Fruit fly (Drosophila melanogaster) whole organism, prepupa: Measurements from ENCODE around the gene CG12507.

Experiments used
- CG10631 ChIP-seq: fragments of 200-800 bp; sonication (Bioruptor generic); optimal IDR thresholded peaks from 2 replicates; lab custom pipeline; 2016; ENCODE audit warnings: missing biosample characterization, missing genetic modification characterization
- CG11902 ChIP-seq: fragments of 200-800 bp; sonication (Bioruptor generic); optimal IDR thresholded peaks from 3 replicates; lab custom pipeline; 2016; ENCODE audit warnings: missing biosample characterization, missing genetic modification characterization
- CG15336 ChIP-seq: fragments of 200-800 bp; sonication (Bioruptor generic); IDR thresholded peaks from 2 replicates; pipeline ENCODE4 v1.3.6; 2022; ENCODE audit warnings: missing biosample characterization, missing genetic modification characterization
- CG3032 ChIP-seq: fragments of 200-800 bp; optimal IDR thresholded peaks from 2 replicates; lab custom pipeline; 2019; ENCODE audit warnings: missing biosample characterization, mild to moderate bottlenecking, missing genetic modification characterization, moderate library complexity
- CG6792 ChIP-seq: fragments of 200-800 bp; sonication (Bioruptor generic); optimal IDR thresholded peaks from 3 replicates; lab custom pipeline; 2016; ENCODE audit warnings: missing biosample characterization, missing genetic modification characterization
- CG6808 ChIP-seq: fragments of 200-800 bp; sonication (Bioruptor generic); optimal IDR thresholded peaks from 3 replicates; lab custom pipeline; 2017; ENCODE audit warnings: missing biosample characterization, missing genetic modification characterization, mild to moderate bottlenecking, moderate library complexity, missing genetic modification reagents
- CG8319 ChIP-seq: fragments of 200-800 bp; sonication (Bioruptor generic); optimal IDR thresholded peaks from 3 replicates; lab custom pipeline; 2016; ENCODE audit warnings: missing biosample characterization, missing genetic modification characterization
- CG8632 ChIP-seq: fragments of 200-800 bp; sonication (Bioruptor generic); optimal IDR thresholded peaks from 3 replicates; lab custom pipeline; 2016; ENCODE audit warnings: missing biosample characterization, missing genetic modification characterization
- Lpt ChIP-seq: fragments of 200-800 bp; sonication (Bioruptor generic); optimal IDR thresholded peaks from 3 replicates; lab custom pipeline; 2016; ENCODE audit warnings: missing biosample characterization, missing genetic modification characterization
- Sox102F ChIP-seq: fragments of 200-800 bp; sonication (Bioruptor generic); optimal IDR thresholded peaks from 2 replicates; lab custom pipeline; 2016; ENCODE audit warnings: missing biosample characterization, mild to moderate bottlenecking, missing genetic modification characterization
- Sox14 ChIP-seq: fragments of 200-800 bp; sonication (Bioruptor generic); optimal IDR thresholded peaks from 3 replicates; lab custom pipeline; 2016; ENCODE audit warnings: missing biosample characterization, missing genetic modification characterization
- fd85E ChIP-seq: fragments of 200-800 bp; sonication (Bioruptor generic); optimal IDR thresholded peaks from 3 replicates; lab custom pipeline; 2016; ENCODE audit warnings: missing biosample characterization, missing genetic modification characterization
- fkh ChIP-seq: fragments of 200-800 bp; sonication (Bioruptor generic); optimal IDR thresholded peaks from 3 replicates; lab custom pipeline; 2017; ENCODE audit warnings: missing biosample characterization, mild to moderate bottlenecking, missing genetic modification characterization, moderate library complexity

DNA sequence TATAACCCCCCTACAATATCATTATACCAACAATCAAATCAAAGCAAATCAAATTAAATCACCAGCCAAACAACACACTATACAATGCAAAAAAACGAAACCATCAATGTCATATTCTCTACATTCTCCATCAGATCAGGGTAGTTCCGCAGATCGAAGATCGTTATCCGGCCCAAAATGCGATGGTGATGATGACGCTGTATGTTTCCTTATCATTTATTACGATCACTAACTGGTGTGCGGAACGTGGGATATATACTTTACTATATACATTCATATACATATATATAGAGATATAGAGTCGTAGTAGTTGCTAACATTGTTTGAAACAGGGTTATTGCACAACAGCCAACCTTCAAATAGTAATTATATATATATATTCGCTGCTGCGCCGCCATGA, 15.0 kb upstream of the CG12507 start:
- TF ChIP-seq CG15336 (no peak), fkh (GFP tag; lab: Kevin White, UChicago) (no peak), CG11902 (GFP tag; lab: Kevin White, UChicago) (no peak), Sox14 (no peak), Lpt (GFP tag; lab: Kevin White, UChicago) (no peak), CG6792 (GFP tag; lab: Kevin White, UChicago) (no peak), Sox102F (GFP tag; lab: Kevin White, UChicago) (no peak), CG10631 (no peak), CG3032 (tag; lab: Kevin White, UChicago) (no peak), fd85E (GFP tag; lab: Kevin White, UChicago) (no peak), CG8319 (no peak), CG8632 (no peak), CG6808 (GFP tag; lab: Kevin White, UChicago) (no peak)
